Fruit fly (Drosophila melanogaster): ENCODE measurements around the gene TkR99D.

TkR99D gene

DNA sequence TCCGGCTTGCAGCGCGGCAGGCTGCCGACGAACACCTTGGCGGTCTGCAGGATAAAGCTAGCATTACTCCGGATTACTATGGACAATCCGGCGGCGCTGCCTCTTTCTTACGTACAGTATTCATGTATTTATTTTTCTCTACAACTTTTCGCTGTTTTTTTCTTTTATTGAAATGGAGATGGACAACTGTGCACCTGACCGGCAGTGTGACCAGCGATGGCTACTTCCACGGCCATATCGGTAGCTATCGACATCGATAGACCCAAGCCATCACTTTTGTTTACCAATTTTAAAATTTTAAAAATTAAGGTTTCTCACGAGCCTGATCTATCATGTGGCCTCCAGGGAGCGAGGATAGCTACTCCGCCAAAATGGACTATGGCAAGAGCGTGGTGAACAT lies 25.8 kb upstream of the TkR99D start, which contains the start of the genes CG7903 and Sas-6 (continued):
- TF ChIP-seq dati (GFP tag; IDR thresholded peaks at IDR 0.05) (no peak), bbx (GFP tag; IDR thresholded peaks at IDR 0.05; ENCODE audit: partially characterized antibody) (peak; percentile 77), cwo (GFP tag; optimal IDR thresholded peaks at IDR 0.05) (no peak), gt (GFP tag; IDR thresholded peaks at IDR 0.05) (no peak)

dm6 chr3R:29993134-29993533 lies 23.9 kb upstream of the TkR99D start, which contains the start of gene Acph-1:
Gene Acph-1, minus strand, starts transcription at chr3R:29993411.
- no peak for TF ChIP-seq fd3F (GFP tag; optimal IDR thresholded peaks at IDR 0.05)
- no peak for TF ChIP-seq gt (GFP tag; IDR thresholded peaks at IDR 0.05)
- no peak for TF ChIP-seq Doc2 (GFP tag; IDR thresholded peaks at IDR 0.05)
- no peak for TF ChIP-seq insv (GFP tag; optimal IDR thresholded peaks at IDR 0.05)
- no peak for TF ChIP-seq CG9876 (GFP tag; optimal IDR thresholded peaks at IDR 0.05)
- no peak for TF ChIP-seq nmo (GFP tag; optimal IDR thresholded peaks at IDR 0.05)
- TF ChIP-seq ken (GFP tag; IDR thresholded peaks at IDR 0.05) = no peak
- no peak for TF ChIP-seq exex (tag; optimal IDR thresholded peaks at IDR 0.05)
- TF ChIP-seq CG13287 (GFP tag; IDR thresholded peaks at IDR 0.05; ENCODE audit: partially characterized antibody) = peak; percentile 36; the same call in 1 of the 2 replicates
- no peak for TF ChIP-seq p53 (GFP tag; optimal IDR thresholded peaks at IDR 0.05)
- TF ChIP-seq ac (GFP tag; optimal IDR thresholded peaks at IDR 0.05) = no peak
- no peak for TF ChIP-seq zf30C (GFP tag; optimal IDR thresholded peaks at IDR 0.05)
- TF ChIP-seq CG3163 (GFP tag; optimal IDR thresholded peaks at IDR 0.05) = no peak
- TF ChIP-seq NK7.1 (GFP tag; optimal IDR thresholded peaks at IDR 0.05) = no peak
- TF ChIP-seq CG4854 (GFP tag; optimal IDR thresholded peaks at IDR 0.05) = no peak
- no peak for TF ChIP-seq CG3407 (GFP tag; optimal IDR thresholded peaks at IDR 0.05)
- no peak for TF ChIP-seq ash1 (GFP tag; optimal IDR thresholded peaks at IDR 0.05)
- TF ChIP-seq MTF-1 (GFP tag; optimal IDR thresholded peaks at IDR 0.05; ENCODE audit: borderline replicate concordance) = no peak
- TF ChIP-seq tna (GFP tag; IDR thresholded peaks at IDR 0.05; ENCODE audit: partially characterized antibody) = no peak
- TF ChIP-seq CG11398 (GFP tag; optimal IDR thresholded peaks at IDR 0.05) = no peak
- TF ChIP-seq ssp (GFP tag; IDR thresholded peaks at IDR 0.05) = no peak
- TF ChIP-seq tin (GFP tag; optimal IDR thresholded peaks at IDR 0.05) = no peak
- TF ChIP-seq CG14965 (GFP tag; optimal IDR thresholded peaks at IDR 0.05; ENCODE audit: borderline replicate concordance) = no peak
- no peak for TF ChIP-seq CG17361 (GFP tag; IDR thresholded peaks at IDR 0.05)
- TF ChIP-seq Hr78 (GFP tag; optimal IDR thresholded peaks at IDR 0.05) = no peak
- TF ChIP-seq slbo (GFP tag; IDR thresholded peaks at IDR 0.05) = no peak
- TF ChIP-seq CG1602 (GFP tag; optimal IDR thresholded peaks at IDR 0.05) = no peak
- peak; percentile 40 for TF ChIP-seq pzg (GFP tag; optimal IDR thresholded peaks at IDR 0.05)
- no peak for TF ChIP-seq nau (GFP tag; optimal IDR thresholded peaks at IDR 0.05)
- TF ChIP-seq CG43689 (GFP tag; IDR thresholded peaks at IDR 0.05) = no peak
- no peak for TF ChIP-seq CG16779 (GFP tag; IDR thresholded peaks at IDR 0.05)
- TF ChIP-seq kay (GFP tag; optimal IDR thresholded peaks at IDR 0.05) = no peak
- peak; percentile 41 for TF ChIP-seq MBD-R2 (GFP tag; IDR thresholded peaks at IDR 0.05)
- TF ChIP-seq HLH4C (GFP tag; IDR thresholded peaks at IDR 0.05; ENCODE audit: partially characterized antibody) = peak; percentile 45; the same call in 1 of the 3 replicates
- peak; percentile 17 for TF ChIP-seq BEAF-32 (GFP tag; optimal IDR thresholded peaks at IDR 0.05)
- TF ChIP-seq E2f2 (GFP tag; IDR thresholded peaks at IDR 0.05) = peak; percentile 86
- peak; percentile 24 for TF ChIP-seq Fer1 (GFP tag; optimal IDR thresholded peaks at IDR 0.05)
- TF ChIP-seq Nf-YB (GFP tag; optimal IDR thresholded peaks at IDR 0.05) = no peak
- no peak for TF ChIP-seq sna (GFP tag; IDR thresholded peaks at IDR 0.05; ENCODE audit: partially characterized antibody)
- no peak for TF ChIP-seq CG1792 (GFP tag; optimal IDR thresholded peaks at IDR 0.05)
- TF ChIP-seq schlank (tag; optimal IDR thresholded peaks at IDR 0.05) = no peak
- TF ChIP-seq CG11247 (GFP tag; IDR thresholded peaks at IDR 0.05) = no peak
- TF ChIP-seq CG9727 (GFP tag; optimal IDR thresholded peaks at IDR 0.05) = no peak
- TF ChIP-seq bigmax (GFP tag; optimal IDR thresholded peaks at IDR 0.05) = peak; percentile 32
- 0 out of 4 replicates have a peak, but pooled peaks have one; percentile 32 for TF ChIP-seq Dll (GFP tag; IDR thresholded peaks at IDR 0.05; ENCODE audit: partially characterized antibody)
